Fruit fly (Drosophila melanogaster) whole organism, adult: ENCODE data around the gene Nlg2.
A peak's percentile ranks its signal among the peaks of the same experiment; 100 is the strongest.

Experiments
- CG11617 ChIP-seq: fragments of 200-800 bp; sonication (Bioruptor generic); optimal IDR thresholded peaks from 2 replicates; lab custom pipeline; 2017; ENCODE audit warnings: mild to moderate bottlenecking, missing biosample characterization, missing genetic modification reagents, missing genetic modification characterization
- CG12768 ChIP-seq: fragments of 200-800 bp; sonication (Bioruptor generic); optimal IDR thresholded peaks from 2 replicates; lab custom pipeline; 2017; ENCODE audit warnings: missing biosample characterization, missing genetic modification characterization, mild to moderate bottlenecking, moderate library complexity, missing genetic modification reagents
- CG14711 ChIP-seq: fragments of 200-800 bp; sonication (Bioruptor generic); optimal IDR thresholded peaks from 2 replicates; lab custom pipeline; 2018; ENCODE audit warnings: missing biosample characterization, mild to moderate bottlenecking, missing genetic modification characterization, moderate library complexity
- CG1620 ChIP-seq: fragments of 200-800 bp; sonication (Bioruptor generic); optimal IDR thresholded peaks from 2 replicates; lab custom pipeline; 2016; ENCODE audit warnings: missing biosample characterization, missing genetic modification characterization
- CG33017 ChIP-seq: fragments of 200-800 bp; sonication (Bioruptor generic); optimal IDR thresholded peaks from 2 replicates; lab custom pipeline; 2018; ENCODE audit warnings: missing biosample characterization, mild to moderate bottlenecking, missing genetic modification characterization, moderate library complexity
- CG5204 ChIP-seq: fragments of 200-800 bp; sonication (Bioruptor generic); optimal IDR thresholded peaks from 2 replicates; lab custom pipeline; 2016; ENCODE audit warnings: missing biosample characterization, missing genetic modification characterization
- CG7045 ChIP-seq: fragments of 200-800 bp; sonication (Bioruptor generic); optimal IDR thresholded peaks from 2 replicates; lab custom pipeline; 2017; ENCODE audit warnings: missing biosample characterization, mild to moderate bottlenecking, missing genetic modification characterization
- CG7101 ChIP-seq: fragments of 200-800 bp; sonication (Bioruptor generic); optimal IDR thresholded peaks from 2 replicates; lab custom pipeline; 2018; ENCODE audit warnings: missing biosample characterization, mild to moderate bottlenecking, missing genetic modification characterization, moderate library complexity
- Clk ChIP-seq: fragments of 200-800 bp; sonication (Bioruptor generic); optimal IDR thresholded peaks from 2 replicates; lab custom pipeline; 2017; ENCODE audit warnings: missing biosample characterization, missing genetic modification characterization
- Crg-1 ChIP-seq: fragments of 200-800 bp; sonication (Bioruptor generic); optimal IDR thresholded peaks from 2 replicates; lab custom pipeline; 2016; ENCODE audit warnings: missing biosample characterization, missing genetic modification characterization
- Hr96 ChIP-seq: fragments of 200-800 bp; sonication (Bioruptor generic); optimal IDR thresholded peaks from 2 replicates; lab custom pipeline; 2016; ENCODE audit warnings: missing biosample characterization, missing genetic modification characterization
- Mnt ChIP-seq: fragments of 200-800 bp; sonication (Bioruptor generic); optimal IDR thresholded peaks from 2 replicates; lab custom pipeline; 2016; ENCODE audit warnings: missing biosample characterization, mild to moderate bottlenecking, missing genetic modification characterization
- bab1 ChIP-seq: fragments of 200-800 bp; sonication (Bioruptor generic); optimal IDR thresholded peaks from 3 replicates; lab custom pipeline; 2019; ENCODE audit warnings: missing biosample characterization, mild to moderate bottlenecking, missing genetic modification characterization, moderate library complexity
- cic ChIP-seq: fragments of 200-800 bp; sonication (Bioruptor generic); optimal IDR thresholded peaks from 2 replicates; lab custom pipeline; 2017; ENCODE audit warnings: missing biosample characterization, mild to moderate bottlenecking, missing genetic modification characterization, moderate library complexity
- cnc ChIP-seq, 2 experiments: fragments of >200 bp; optimal IDR thresholded peaks; 2 replicates each; lab custom pipeline; 2017
- kay ChIP-seq: fragments of 200-800 bp; sonication (Bioruptor generic); peaks from one replicate; lab custom pipeline; 2016; ENCODE audit warnings: missing biosample characterization, missing genetic modification characterization, borderline replicate concordance
- ovo ChIP-seq: fragments of 200-800 bp; sonication (Bioruptor generic); optimal IDR thresholded peaks from 2 replicates; lab custom pipeline; 2016; ENCODE audit warnings: missing biosample characterization, missing genetic modification characterization
- pad ChIP-seq: fragments of 200-800 bp; sonication (Bioruptor generic); optimal IDR thresholded peaks from 3 replicates; lab custom pipeline; 2017; ENCODE audit warnings: missing biosample characterization, missing genetic modification characterization, mild to moderate bottlenecking, moderate library complexity, missing genetic modification reagents
- tj ChIP-seq: fragments of 200-800 bp; sonication (Bioruptor generic); optimal IDR thresholded peaks from 3 replicates; lab custom pipeline; 2017; ENCODE audit warnings: missing biosample characterization, mild to moderate bottlenecking, missing genetic modification characterization, moderate library complexity
- toe ChIP-seq: fragments of 200-800 bp; sonication (Bioruptor generic); optimal IDR thresholded peaks from 2 replicates; lab custom pipeline; 2016; ENCODE audit warnings: missing biosample characterization, missing genetic modification characterization

Gene Nlg2

DNA sequence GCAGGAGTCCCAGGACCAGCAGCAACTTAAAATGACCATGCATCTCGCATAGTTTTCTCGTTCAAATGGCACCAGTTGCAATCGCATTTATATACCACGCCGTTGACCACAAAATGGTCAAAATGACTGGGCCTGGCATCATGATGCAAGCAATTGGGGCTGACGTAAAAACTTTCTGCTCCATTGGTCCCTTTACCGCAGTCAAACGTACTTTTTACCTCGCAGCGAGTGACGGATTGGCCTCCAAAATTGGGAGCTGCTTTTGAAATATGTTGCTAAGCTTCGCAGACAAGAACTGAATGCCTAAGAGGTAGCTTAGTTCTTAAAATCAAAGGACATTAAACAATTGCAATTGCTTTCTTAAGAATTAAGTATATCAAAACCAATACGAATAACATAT is 41.6 kb downstream of the Nlg2 start, which contains the start of gene CG32829:
Gene CG32829 (minus strand): TSS at position 101 of the 400 bp plus-strand sequence.
- TF ChIP-seq CG11617 (GFP tag; lab: Kevin White, UChicago) (no peak), cnc (optimal IDR thresholded peaks at IDR 0.05; lab: Kevin White, UChicago) (no peak), bab1 (no peak), CG1620 (GFP tag; lab: Kevin White, UChicago) (no peak), CG5204 (GFP tag; lab: Kevin White, UChicago) (no peak), toe (GFP tag; lab: Kevin White, UChicago) (no peak), CG7101 (no peak), Crg-1 (GFP tag; lab: Kevin White, UChicago) (no peak), tj (no peak), pad (GFP tag; lab: Kevin White, UChicago) (no peak), CG14711 (no peak), ovo (GFP tag; lab: Kevin White, UChicago) (no peak)

DNA sequence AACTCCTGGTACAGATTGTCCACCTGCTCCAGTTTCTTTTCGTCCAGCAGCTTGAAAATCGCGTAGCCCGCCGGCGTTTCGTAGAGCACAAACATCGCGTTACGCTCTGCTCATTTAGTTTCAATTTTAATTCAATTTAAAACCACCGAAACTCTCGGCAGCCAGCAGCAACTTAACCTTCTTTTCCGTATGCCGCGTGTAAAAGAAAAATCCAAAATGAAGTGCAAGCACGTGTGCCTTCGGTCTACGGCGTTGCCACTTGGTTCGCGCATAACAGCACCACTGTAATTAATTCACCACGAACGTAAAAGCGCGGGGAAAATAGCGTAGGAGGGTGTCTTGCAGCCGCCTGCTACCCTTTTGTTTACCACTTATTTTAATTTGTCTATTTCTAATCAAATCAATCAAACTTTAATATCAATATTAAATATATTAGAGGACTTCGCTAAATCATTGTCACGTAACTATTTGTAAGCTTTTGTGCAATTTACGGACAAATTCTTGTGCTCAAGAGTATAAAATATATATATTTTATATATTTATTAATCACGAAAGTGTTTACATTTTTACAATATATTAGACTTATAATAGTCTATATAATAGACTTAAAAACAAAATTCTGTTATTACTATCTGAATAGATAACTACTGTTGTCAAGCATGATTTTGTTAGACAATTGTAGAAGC is 44.0 kb downstream of the Nlg2 start, which contains the start of gene nop5:
Gene nop5 (minus strand): TSS at position 227 of the 686 bp plus-strand sequence.
- TF ChIP-seq CG12768 (GFP tag; lab: Kevin White, UChicago), result peak; percentile 77
- no peak for TF ChIP-seq cnc (optimal IDR thresholded peaks at IDR 0.05; lab: Kevin White, UChicago)
- no peak for TF ChIP-seq CG1620 (GFP tag; lab: Kevin White, UChicago)
- TF ChIP-seq Clk (GFP tag; lab: Kevin White, UChicago), result peak; percentile 6
- no peak for TF ChIP-seq CG5204 (GFP tag; lab: Kevin White, UChicago)
- TF ChIP-seq cic (GFP tag; lab: Kevin White, UChicago), result peak; percentile 56
- TF ChIP-seq kay (GFP tag; lab: Kevin White, UChicago), result no peak
- peak; percentile 79 for TF ChIP-seq CG7045 (GFP tag; lab: Kevin White, UChicago)
- TF ChIP-seq bab1, result peak; percentile 13
- peak; percentile 54 for TF ChIP-seq CG33017 (tag; lab: Kevin White, UChicago)
- peak; percentile 46 for TF ChIP-seq CG14711
- peak; percentile 84 for TF ChIP-seq CG11617 (GFP tag; lab: Kevin White, UChicago)
- TF ChIP-seq ovo (GFP tag; lab: Kevin White, UChicago), result no peak
- TF ChIP-seq toe (GFP tag; lab: Kevin White, UChicago), result no peak
- TF ChIP-seq CG7101, result peak; percentile 66
- peak; percentile 99 for TF ChIP-seq Mnt (GFP tag; lab: Kevin White, UChicago)
- TF ChIP-seq Hr96 (GFP tag; lab: Kevin White, UChicago), result no peak
- peak; percentile 56 for TF ChIP-seq tj
- peak; percentile 78 for TF ChIP-seq pad (GFP tag; lab: Kevin White, UChicago)
- TF ChIP-seq Crg-1 (GFP tag; lab: Kevin White, UChicago), result peak; percentile 58

DNA sequence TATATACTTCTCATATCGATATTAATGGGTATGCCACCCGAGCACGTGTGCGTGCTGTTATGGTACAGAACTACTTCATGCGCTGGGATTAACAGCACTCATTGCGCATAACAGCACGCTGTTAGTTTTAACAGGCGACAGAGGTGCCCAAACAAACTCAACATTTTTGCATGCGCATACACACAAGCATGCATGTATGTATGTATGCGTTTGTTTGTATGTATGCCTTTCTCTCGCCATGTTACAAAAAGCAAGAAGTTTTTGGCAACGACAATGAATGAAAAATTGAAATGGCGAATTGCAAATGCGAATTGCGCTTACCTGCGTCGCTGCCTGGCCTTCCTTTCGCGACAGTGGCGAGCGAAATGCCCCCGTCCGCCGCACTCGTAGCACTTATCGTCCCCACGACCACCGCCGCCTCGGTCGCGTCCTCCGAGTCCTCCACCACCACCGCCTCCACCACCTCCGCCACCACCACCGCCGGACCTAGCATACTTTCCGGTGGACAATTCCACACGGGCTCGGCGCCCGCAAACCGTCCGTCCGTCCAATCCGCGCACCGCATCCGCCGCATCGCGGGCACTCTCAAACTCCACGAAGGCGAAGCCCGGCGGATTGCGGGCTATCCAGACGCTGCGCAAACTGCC is 44.6 kb downstream of the Nlg2 start:
- no peak for TF ChIP-seq Hr96 (GFP tag; lab: Kevin White, UChicago)
- no peak for TF ChIP-seq Clk (GFP tag; lab: Kevin White, UChicago)
- TF ChIP-seq Crg-1 (GFP tag; lab: Kevin White, UChicago), result no peak
- peak; percentile 35 for TF ChIP-seq CG7045 (GFP tag; lab: Kevin White, UChicago)
- TF ChIP-seq Mnt (GFP tag; lab: Kevin White, UChicago), result peak; percentile 96
- TF ChIP-seq CG11617 (GFP tag; lab: Kevin White, UChicago), result peak; percentile 42
- TF ChIP-seq tj, result no peak

DNA sequence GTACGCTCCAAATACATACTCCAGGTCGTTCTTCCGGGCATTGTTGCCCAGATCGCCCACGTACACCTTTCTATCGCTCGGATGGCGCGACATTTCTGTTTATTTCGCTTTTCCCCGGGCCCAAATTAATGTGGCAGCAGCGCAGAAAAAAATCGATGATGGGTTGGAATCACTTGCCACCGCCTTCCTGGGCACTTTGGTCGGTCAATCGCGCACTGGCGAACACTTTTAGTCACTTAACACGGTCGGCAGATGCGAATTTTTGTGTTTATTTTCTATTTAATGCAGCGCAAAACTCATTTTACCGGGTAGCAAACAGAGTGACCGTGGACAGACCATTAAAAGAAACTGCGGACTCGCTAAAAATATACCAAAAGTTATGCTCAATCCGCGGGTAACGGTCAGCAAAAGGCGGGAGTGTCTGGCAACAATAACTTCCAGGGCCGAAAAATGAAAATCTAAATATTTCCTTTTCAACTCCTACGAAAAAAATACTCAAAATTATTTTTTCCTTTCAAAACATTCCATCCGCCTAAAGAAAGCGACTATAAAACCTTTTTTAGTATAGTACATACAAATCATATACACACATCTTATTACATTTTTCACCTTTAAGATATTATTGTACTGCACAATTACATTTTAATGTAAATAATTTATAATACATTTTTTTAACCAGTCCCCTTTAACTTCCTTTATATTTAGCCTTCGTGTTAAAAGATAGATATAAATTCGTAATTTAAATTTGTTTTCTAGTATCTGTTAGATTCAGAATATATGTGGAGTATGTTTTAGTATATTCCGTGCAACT is 45.4 kb downstream of the Nlg2 start, which contains the start of gene x16:
Gene x16 (minus strand): TSS at position 361 of the 811 bp plus-strand sequence.
- TF ChIP-seq tj, result no peak
- no peak for TF ChIP-seq CG7101
- TF ChIP-seq bab1, result no peak
- TF ChIP-seq toe (GFP tag; lab: Kevin White, UChicago), result no peak
- TF ChIP-seq ovo (GFP tag; lab: Kevin White, UChicago), result no peak
- no peak for TF ChIP-seq CG7045 (GFP tag; lab: Kevin White, UChicago)
- TF ChIP-seq Clk (GFP tag; lab: Kevin White, UChicago), result no peak
- TF ChIP-seq Hr96 (GFP tag; lab: Kevin White, UChicago), result no peak
- no peak for TF ChIP-seq Crg-1 (GFP tag; lab: Kevin White, UChicago)
- TF ChIP-seq CG1620 (GFP tag; lab: Kevin White, UChicago), result no peak
- TF ChIP-seq cnc (optimal IDR thresholded peaks at IDR 0.05; lab: Kevin White, UChicago), result no peak
- TF ChIP-seq cic (GFP tag; lab: Kevin White, UChicago), result no peak
- no peak for TF ChIP-seq CG11617 (GFP tag; lab: Kevin White, UChicago)

DNA sequence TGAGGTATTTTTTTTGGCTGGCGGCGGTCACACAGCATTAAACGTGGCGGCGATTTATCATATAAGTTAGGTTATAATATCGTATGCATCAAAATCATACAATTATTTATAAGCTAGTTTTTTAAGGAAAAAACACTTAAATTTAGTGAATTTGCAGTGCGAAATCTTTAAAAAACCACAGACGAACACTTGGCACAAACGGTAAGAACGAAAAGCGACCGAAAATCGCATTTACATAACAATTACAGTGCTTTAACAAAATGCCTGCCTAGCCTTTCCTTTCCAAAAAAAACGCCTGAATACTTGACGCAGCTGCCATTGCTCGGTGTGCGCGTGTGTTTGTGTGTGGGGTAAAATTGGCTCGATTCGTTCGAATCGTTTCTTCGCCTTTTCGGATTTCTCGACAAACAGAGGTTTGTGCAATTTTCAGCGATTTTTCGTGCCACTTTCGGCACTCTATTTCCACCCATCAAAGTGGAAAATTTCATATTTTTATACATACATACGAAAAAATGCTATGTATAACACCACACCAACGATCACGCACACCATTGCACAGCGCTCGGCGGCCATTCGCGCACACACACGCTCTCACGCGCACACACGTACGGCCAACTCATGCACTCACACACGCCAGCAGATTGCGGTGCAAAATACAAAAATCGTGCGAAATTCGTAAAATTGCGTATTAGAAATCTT is 46.1 kb downstream of the Nlg2 start, which contains the start of gene Hrb27C:
Gene Hrb27C (plus strand): TSS at position 44 of the 699 bp plus-strand sequence.
- TF ChIP-seq Mnt (GFP tag; lab: Kevin White, UChicago), result peak; percentile 45
- TF ChIP-seq CG12768 (GFP tag; lab: Kevin White, UChicago), result peak; percentile 5
- no peak for TF ChIP-seq CG7045 (GFP tag; lab: Kevin White, UChicago)
- TF ChIP-seq CG1620 (GFP tag; lab: Kevin White, UChicago), result no peak
- TF ChIP-seq tj, result peak; percentile 46
- TF ChIP-seq kay (GFP tag; lab: Kevin White, UChicago), result no peak
- TF ChIP-seq cic (GFP tag; lab: Kevin White, UChicago), result peak; percentile 55
- no peak for TF ChIP-seq CG7101
